Fruit fly (Drosophila melanogaster): Measurements from ENCODE around the gene CG42688.

DNA sequence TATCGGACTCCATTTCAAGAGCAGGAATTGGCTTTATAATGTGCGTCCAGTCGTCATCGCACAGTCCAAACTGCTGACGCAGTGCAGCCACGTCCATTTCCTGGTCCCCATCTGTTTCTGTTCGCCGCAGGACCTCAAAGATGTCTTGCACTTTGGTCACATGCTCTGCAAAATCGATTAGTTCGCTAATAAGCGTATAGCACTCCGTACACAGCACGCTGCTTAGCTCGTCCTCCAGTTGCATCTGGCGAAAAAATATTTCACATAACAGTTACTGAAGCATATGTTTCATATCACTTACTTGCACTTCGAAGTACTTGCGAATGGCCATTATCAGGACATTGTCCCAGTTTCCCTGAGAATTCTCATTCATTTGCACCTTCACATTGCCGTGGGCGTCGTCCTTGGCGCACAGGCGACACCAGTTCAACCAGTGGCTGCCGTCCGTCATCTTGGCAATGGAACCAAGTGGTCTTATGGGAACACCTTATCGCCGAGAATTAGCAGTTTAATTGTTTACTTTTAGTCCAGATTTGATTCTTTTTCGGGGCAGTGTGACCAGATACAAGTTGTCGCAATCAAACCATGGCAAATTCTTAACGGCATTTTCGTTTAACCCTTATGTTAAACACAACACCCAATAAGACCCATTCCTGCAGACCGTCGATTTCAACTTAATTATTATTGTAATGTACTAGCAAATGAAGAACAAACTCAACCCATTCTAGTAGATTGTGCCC is 1.3 kb downstream of the CG42688 start, which contains the start of gene CG17568:
- TF ChIP-seq ttk (optimal IDR thresholded peaks at IDR 0.05) = no peak
- no peak for TF ChIP-seq insv (optimal IDR thresholded peaks at IDR 0.05)
